Worm (Caenorhabditis elegans) whole organism, mixed stage, embryonic: ENCODE measurements around the gene F56H9.2.

Experiments used
- ham-2 ChIP-seq: fragments of 200-800 bp; sonication (Bioruptor generic); optimal IDR thresholded peaks from 2 replicates; lab custom pipeline; 2018; ENCODE audit warnings: mild to moderate bottlenecking, missing genetic modification characterization, missing compliant biosample characterization
- hlh-1 ChIP-seq: fragments of 150-350 bp; optimal IDR thresholded peaks from 2 replicates; lab custom pipeline; 2014; ENCODE audit warnings: missing biosample characterization, missing genetic modification reagents, missing genetic modification characterization
- lin-13 ChIP-seq: fragments of 150-350 bp; optimal IDR thresholded peaks from 2 replicates; lab custom pipeline; 2014; ENCODE audit warnings: missing biosample characterization, missing genetic modification characterization
- lsy-2 ChIP-seq: fragments of 150-350 bp; optimal IDR thresholded peaks from 2 replicates; lab custom pipeline; 2014; ENCODE audit warnings: missing biosample characterization, missing genetic modification characterization
- mab-5 ChIP-seq: fragments of 150-350 bp; optimal IDR thresholded peaks from 2 replicates; lab custom pipeline; 2014; ENCODE audit warnings: missing biosample characterization, missing genetic modification characterization
- mep-1 ChIP-seq: fragments of 150-350 bp; optimal IDR thresholded peaks from 2 replicates; lab custom pipeline; 2017; ENCODE audit warnings: missing biosample characterization, missing genetic modification reagents, missing genetic modification characterization, inconsistent platforms
- nhr-237 ChIP-seq: fragments of 150-350 bp; optimal IDR thresholded peaks from 2 replicates; lab custom pipeline; 2014; ENCODE audit warnings: missing biosample characterization, missing genetic modification characterization
- nhr-28 ChIP-seq: fragments of 150-350 bp; optimal IDR thresholded peaks from 2 replicates; lab custom pipeline; 2014; ENCODE audit warnings: missing biosample characterization, missing genetic modification characterization
- nhr-76 ChIP-seq: sonication (generic microtip); optimal IDR thresholded peaks from 2 replicates; lab custom pipeline; 2017; ENCODE audit warnings: missing biosample characterization, missing genetic modification characterization
- pha-4 ChIP-seq: fragments of 150-350 bp; optimal IDR thresholded peaks from 2 replicates; lab custom pipeline; 2018; ENCODE audit warnings: missing biosample characterization, missing genetic modification reagents, missing genetic modification characterization
- snpc-4 ChIP-seq: fragments of 150-350 bp; optimal IDR thresholded peaks from 2 replicates; lab custom pipeline; 2014; ENCODE audit warnings: missing biosample characterization, missing genetic modification characterization
- unc-39 ChIP-seq: fragments of 150-350 bp; optimal IDR thresholded peaks from 2 replicates; lab custom pipeline; 2014; ENCODE audit warnings: missing biosample characterization, missing genetic modification characterization

- TF ChIP-seq lin-13 (tag; lab: Kevin White, UChicago) (no peak), lsy-2 (no peak), nhr-28 (tag; lab: Kevin White, UChicago) (no peak), snpc-4 (tag; lab: Kevin White, UChicago) (no peak), mab-5 (no peak), hlh-1 (tag; lab: Kevin White, UChicago) (no peak), nhr-237 (tag; lab: Kevin White, UChicago) (no peak), unc-39 (tag; lab: Kevin White, UChicago) (no peak), pha-4 (no peak), mep-1 (tag; lab: Kevin White, UChicago) (no peak), nhr-76 (no peak), ham-2 (no peak)
These were observed 25.3 kb upstream of the F56H9.2 start, which contains the start of gene cyc-2.2 for ce11 chrV:12612118-12612517.
